Worm (Caenorhabditis elegans) whole organism, L2 larva: ENCODE results near the gene nhr-124.

Source experiments
- R02D3.7 ChIP-seq: fragments of 150-350 bp; optimal IDR thresholded peaks from 2 replicates; lab custom pipeline; 2014; ENCODE audit warnings: missing biosample characterization, missing genetic modification characterization
- aly-2 ChIP-seq: fragments of 150-350 bp; optimal IDR thresholded peaks from 2 replicates; lab custom pipeline; 2014; ENCODE audit warnings: missing biosample characterization, missing genetic modification characterization
- ama-1 ChIP-seq: fragments of 150-350 bp; optimal IDR thresholded peaks from 2 replicates; lab custom pipeline; 2018; ENCODE audit warnings: inconsistent platforms
- elt-3 ChIP-seq: sonication (generic microtip); optimal IDR thresholded peaks from 2 replicates; lab custom pipeline; 2017; ENCODE audit warnings: missing biosample characterization, missing genetic modification characterization
- fos-1 ChIP-seq: fragments of 150-350 bp; optimal IDR thresholded peaks from 2 replicates; lab custom pipeline; 2014; ENCODE audit warnings: missing biosample characterization, missing genetic modification characterization
- snpc-4 ChIP-seq: fragments of 150-350 bp; optimal IDR thresholded peaks from 2 replicates; lab custom pipeline; 2014; ENCODE audit warnings: missing biosample characterization, missing genetic modification characterization
- unc-39 ChIP-seq: fragments of 150-350 bp; optimal IDR thresholded peaks from 2 replicates; lab custom pipeline; 2014; ENCODE audit warnings: missing biosample characterization, missing genetic modification characterization
- ztf-11 ChIP-seq: sonication (generic microtip); optimal IDR thresholded peaks from 2 replicates; lab custom pipeline; 2017; ENCODE audit warnings: missing biosample characterization, missing genetic modification characterization

DNA sequence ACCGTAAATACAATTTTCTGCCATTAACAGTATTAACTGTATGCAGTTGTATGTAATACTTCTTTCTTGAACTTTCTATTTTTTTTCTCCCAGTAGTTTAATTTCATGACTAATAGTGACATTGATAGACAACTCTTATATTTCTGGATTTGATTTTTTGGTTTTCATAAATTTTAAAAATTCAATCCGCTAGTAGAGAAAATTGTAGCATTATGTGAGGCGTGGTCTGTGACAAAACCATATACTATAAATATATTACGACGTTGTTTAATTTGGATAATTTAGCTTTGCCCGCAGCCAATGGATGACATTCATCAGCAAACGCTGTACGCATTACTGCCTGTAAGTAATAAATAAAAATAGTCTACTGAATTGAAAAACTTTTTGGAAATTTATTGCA is 43.1 kb upstream of the nhr-124 start, which contains the start of gene srx-64:
- TF ChIP-seq aly-2 (tag; lab: Kevin White, UChicago) (no peak), elt-3 (tag; lab: Kevin White, UChicago) (no peak), fos-1 (tag; lab: Kevin White, UChicago) (no peak), ama-1 (lab: Kevin White, UChicago) (no peak), snpc-4 (no peak), R02D3.7 (no peak), ztf-11 (tag; lab: Kevin White, UChicago) (no peak), unc-39 (no peak)
